Fruit fly (Drosophila melanogaster): ENCODE data around the gene CG5412.

The CG5412 gene

DNA sequence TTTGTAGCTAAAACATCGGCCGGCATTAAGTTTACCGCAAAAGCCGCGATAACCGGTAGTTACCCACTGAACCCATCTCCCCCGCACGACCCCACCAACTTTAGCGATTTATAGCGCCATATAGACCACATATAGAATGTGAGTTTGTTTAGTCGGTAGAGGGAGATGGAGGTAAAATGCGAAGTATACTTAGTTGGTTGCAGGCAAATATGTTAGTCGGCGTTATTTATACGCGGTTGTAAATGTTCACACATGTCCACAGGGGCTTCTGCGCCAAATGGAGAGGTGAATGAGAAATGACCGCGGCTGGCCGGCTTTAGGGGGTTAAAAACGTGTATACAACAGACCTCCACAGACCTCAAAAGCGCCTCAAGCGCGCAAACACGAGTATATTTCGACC lies 31.2 kb upstream of the CG5412 start (continued):
- no peak for TF ChIP-seq CG17186 (GFP tag; optimal IDR thresholded peaks at IDR 0.05)
- peak; percentile 22 for TF ChIP-seq sug (tag; optimal IDR thresholded peaks at IDR 0.05)
- TF ChIP-seq lola (GFP tag; optimal IDR thresholded peaks at IDR 0.05): no peak
- no peak for TF ChIP-seq D (optimal IDR thresholded peaks at IDR 0.05)
- no peak for TF ChIP-seq D (GFP tag; optimal IDR thresholded peaks at IDR 0.05)
- no peak for TF ChIP-seq CG16813 (GFP tag; IDR thresholded peaks at IDR 0.05; ENCODE audit: partially characterized antibody)
- TF ChIP-seq CG5180 (GFP tag; optimal IDR thresholded peaks at IDR 0.05): no peak
- no peak for TF ChIP-seq CG7556 (GFP tag; optimal IDR thresholded peaks at IDR 0.05)
- no peak for TF ChIP-seq Hr78 (GFP tag; optimal IDR thresholded peaks at IDR 0.05)
- TF ChIP-seq CG11093 (GFP tag; IDR thresholded peaks at IDR 0.05): no peak
- TF ChIP-seq run (tag; optimal IDR thresholded peaks at IDR 0.05): no peak
- TF ChIP-seq grau (tag; optimal IDR thresholded peaks at IDR 0.05): no peak
- no peak for TF ChIP-seq CG7786 (GFP tag; optimal IDR thresholded peaks at IDR 0.05)
- TF ChIP-seq CG17802 (tag; optimal IDR thresholded peaks at IDR 0.05): no peak
- TF ChIP-seq CG17568 (GFP tag; optimal IDR thresholded peaks at IDR 0.05): no peak
- TF ChIP-seq sob (GFP tag; IDR thresholded peaks at IDR 0.05): no peak
- TF ChIP-seq H15 (GFP tag; IDR thresholded peaks at IDR 0.05): no peak
- no peak for TF ChIP-seq CG31224 (GFP tag; IDR thresholded peaks at IDR 0.05)
- TF ChIP-seq lmd (GFP tag; IDR thresholded peaks at IDR 0.05): 0 out of 2 replicates have a peak, but pooled peaks have one; percentile 4
- TF ChIP-seq Rfx (GFP tag; IDR thresholded peaks at IDR 0.05): 0 out of 2 replicates have a peak, but pooled peaks have one; percentile 19
- TF ChIP-seq Asciz (GFP tag; optimal IDR thresholded peaks at IDR 0.05): no peak
- no peak for TF ChIP-seq unpg (GFP tag; optimal IDR thresholded peaks at IDR 0.05)
- TF ChIP-seq CG1603 (tag; optimal IDR thresholded peaks at IDR 0.05): no peak
- TF ChIP-seq CG15479 (GFP tag; optimal IDR thresholded peaks at IDR 0.05): no peak
- TF ChIP-seq NFAT (GFP tag; IDR thresholded peaks at IDR 0.05): no peak
- TF ChIP-seq Nf-YB (GFP tag; optimal IDR thresholded peaks at IDR 0.05): no peak
- TF ChIP-seq sens (GFP tag): peak; percentile 34
- TF ChIP-seq Myb (GFP tag; optimal IDR thresholded peaks at IDR 0.05): no peak
- no peak for TF ChIP-seq CG8765 (GFP tag; IDR thresholded peaks at IDR 0.05)
- TF ChIP-seq pan (optimal IDR thresholded peaks at IDR 0.05): no peak
- TF ChIP-seq pan (GFP tag; optimal IDR thresholded peaks at IDR 0.05 in 1 of 2, IDR thresholded peaks at IDR 0.05 in 1 of 2): no peak
- no peak for TF ChIP-seq Nf-YA (GFP tag; IDR thresholded peaks at IDR 0.05)
- TF ChIP-seq stwl (tag; optimal IDR thresholded peaks at IDR 0.05): no peak
- no peak for TF ChIP-seq CG11398 (GFP tag; optimal IDR thresholded peaks at IDR 0.05)
- TF ChIP-seq CG9817 (tag; optimal IDR thresholded peaks at IDR 0.05): no peak
- TF ChIP-seq tx (GFP tag; optimal IDR thresholded peaks at IDR 0.05): no peak
- no peak for TF ChIP-seq stc (GFP tag; IDR thresholded peaks at IDR 0.05)
- TF ChIP-seq lab (GFP tag; optimal IDR thresholded peaks at IDR 0.05): no peak
- no peak for TF ChIP-seq CG13287 (GFP tag; IDR thresholded peaks at IDR 0.05; ENCODE audit: partially characterized antibody)
- no peak for TF ChIP-seq CG15601 (tag; optimal IDR thresholded peaks at IDR 0.05)
- no peak for TF ChIP-seq sr (GFP tag; IDR thresholded peaks at IDR 0.05)
- TF ChIP-seq croc (GFP tag; conservative IDR thresholded peaks at IDR 0.05): no peak
- no peak for TF ChIP-seq gem (tag; optimal IDR thresholded peaks at IDR 0.05)
- TF ChIP-seq CG12104 (GFP tag; optimal IDR thresholded peaks at IDR 0.05): no peak
- TF ChIP-seq cwo (GFP tag; optimal IDR thresholded peaks at IDR 0.05): peak; percentile 14
- TF ChIP-seq CG4328 (GFP tag; optimal IDR thresholded peaks at IDR 0.05): no peak
- no peak for TF ChIP-seq sd (tag; optimal IDR thresholded peaks at IDR 0.05)
- no peak for TF ChIP-seq CG16779 (GFP tag; IDR thresholded peaks at IDR 0.05)
- no peak for TF ChIP-seq Camta (GFP tag; optimal IDR thresholded peaks at IDR 0.05)
- no peak for TF ChIP-seq CG3407 (GFP tag; optimal IDR thresholded peaks at IDR 0.05)
- TF ChIP-seq CG6765 (GFP tag; optimal IDR thresholded peaks at IDR 0.05): no peak

Data from whole organism, embryonic.